Comparison of ENCODE assay signal across 1 fruit fly cellular context in genomic region chr2L:14232709-14233108, dm6.
TF ChIP-seq lines count a peak whose summit lies in the region.

No protein-coding gene starts in this region.

TF ChIP-seq in whole organism, embryonic, 481 proteins besides CTCF, POLR2A, EP300 and RAD21 (continued from another document):
- TF ChIP-seq Pdp1 (GFP tag; optimal IDR thresholded peaks at IDR 0.05; lab: Kevin White, UChicago) (peak in 1 of 2 experiments; percentile 71), YL-1 (GFP tag; optimal IDR thresholded peaks at IDR 0.05; lab: Kevin White, UChicago) (no peak), mld (GFP tag; IDR thresholded peaks at IDR 0.05; lab: Robert Waterston, UW; ENCODE audit: partially characterized antibody) (no peak), Dbx (GFP tag; IDR thresholded peaks at IDR 0.05; lab: Robert Waterston, UW) (no peak), CG31365 (tag; optimal IDR thresholded peaks at IDR 0.05; lab: Kevin White, UChicago) (no peak), abd-A (tag; optimal IDR thresholded peaks at IDR 0.05; lab: Kevin White, UChicago) (no peak), CG16779 (GFP tag; IDR thresholded peaks at IDR 0.05; lab: Robert Waterston, UW) (no peak), Mrtf (GFP tag; IDR thresholded peaks at IDR 0.05; lab: Robert Waterston, UW) (no peak), sob (GFP tag; IDR thresholded peaks at IDR 0.05; lab: Robert Waterston, UW) (no peak), Hr78 (GFP tag; optimal IDR thresholded peaks at IDR 0.05; lab: Kevin White, UChicago) (no peak), CG10431 (GFP tag; optimal IDR thresholded peaks at IDR 0.05; lab: Kevin White, UChicago) (no peak), sim (GFP tag; IDR thresholded peaks at IDR 0.05; lab: Robert Waterston, UW) (no peak)
